Worm (Caenorhabditis elegans) whole organism, L2 larva: ENCODE data around the gene npr-32.
A peak's percentile ranks its signal among the peaks of the same experiment; 100 is the strongest.

Source experiments
- F13H6.1 ChIP-seq: sonication (generic microtip); optimal IDR thresholded peaks from 2 replicates; lab custom pipeline; 2016; ENCODE audit warnings: missing genetic modification characterization, missing compliant biosample characterization
- R02D3.7 ChIP-seq: fragments of 150-350 bp; optimal IDR thresholded peaks from 2 replicates; lab custom pipeline; 2014; ENCODE audit warnings: missing biosample characterization, missing genetic modification characterization
- Y55F3AM.14 ChIP-seq: fragments of 200-800 bp; sonication (Bioruptor generic); optimal IDR thresholded peaks from 2 replicates; lab custom pipeline; 2018; ENCODE audit warnings: mild to moderate bottlenecking, missing genetic modification characterization, missing compliant biosample characterization
- ZK546.5 ChIP-seq: sonication (generic microtip); optimal IDR thresholded peaks from 2 replicates; lab custom pipeline; 2017; ENCODE audit warnings: missing biosample characterization, missing genetic modification characterization
- alr-1 ChIP-seq: fragments of 150-350 bp; optimal IDR thresholded peaks from 2 replicates; lab custom pipeline; 2014; ENCODE audit warnings: missing biosample characterization, missing genetic modification characterization
- ama-1 ChIP-seq: fragments of 150-350 bp; optimal IDR thresholded peaks from 2 replicates; lab custom pipeline; 2018; ENCODE audit warnings: inconsistent platforms
- blmp-1 ChIP-seq: sonication (generic microtip); optimal IDR thresholded peaks from 2 replicates; lab custom pipeline; 2017; ENCODE audit warnings: missing genetic modification characterization, mild to moderate bottlenecking, missing compliant biosample characterization, antibody characterized with exemption, moderate library complexity; ENCODE audit not compliant: insufficient read depth
- ceh-16 ChIP-seq: fragments of 150-350 bp; optimal IDR thresholded peaks from 2 replicates; lab custom pipeline; 2014; ENCODE audit warnings: missing biosample characterization, missing genetic modification characterization
- ceh-82 ChIP-seq: fragments of 150-350 bp; optimal IDR thresholded peaks from 2 replicates; lab custom pipeline; 2014; ENCODE audit warnings: missing biosample characterization, missing genetic modification characterization
- crh-2 ChIP-seq: sonication (generic microtip); optimal IDR thresholded peaks from 2 replicates; lab custom pipeline; 2017; ENCODE audit warnings: missing biosample characterization, missing genetic modification characterization
- dmd-4 ChIP-seq: sonication (generic microtip); optimal IDR thresholded peaks from 2 replicates; lab custom pipeline; 2017; ENCODE audit warnings: missing biosample characterization, missing genetic modification characterization
- egl-27 ChIP-seq: sonication (generic microtip); optimal IDR thresholded peaks from 3 replicates; lab custom pipeline; 2017; ENCODE audit warnings: missing biosample characterization, missing genetic modification reagents, missing genetic modification characterization
- fos-1 ChIP-seq: fragments of 150-350 bp; optimal IDR thresholded peaks from 2 replicates; lab custom pipeline; 2014; ENCODE audit warnings: missing biosample characterization, missing genetic modification characterization
- gmeb-1 ChIP-seq: fragments of 150-350 bp; optimal IDR thresholded peaks from 2 replicates; lab custom pipeline; 2014; ENCODE audit warnings: missing biosample characterization, missing genetic modification characterization
- lin-11 ChIP-seq: fragments of 150-350 bp; sonication (generic microtip); optimal IDR thresholded peaks from 2 replicates; lab custom pipeline; 2014; ENCODE audit warnings: missing biosample characterization, missing genetic modification characterization, inconsistent platforms, mixed read lengths
- lin-13 ChIP-seq: fragments of 150-350 bp; optimal IDR thresholded peaks from 2 replicates; lab custom pipeline; 2014; ENCODE audit warnings: missing biosample characterization, missing genetic modification reagents, missing genetic modification characterization
- lin-39 ChIP-seq: fragments of 150-350 bp; optimal IDR thresholded peaks from 2 replicates; lab custom pipeline; 2014; ENCODE audit warnings: missing biosample characterization, missing genetic modification reagents, missing genetic modification characterization
- lsy-2 ChIP-seq, 2 experiments: fragments of 150-350 bp in 1 of 2; sonication (generic microtip) in 1 of 2; optimal IDR thresholded peaks; 2 replicates each; lab custom pipeline; 2014 to 2017; ENCODE audit warnings: missing biosample characterization in 2 of 2, missing genetic modification characterization in 2 of 2
- mab-5 ChIP-seq: fragments of 150-350 bp; optimal IDR thresholded peaks from 2 replicates; lab custom pipeline; 2014; ENCODE audit warnings: missing biosample characterization, missing genetic modification characterization
- nhr-10 ChIP-seq: sonication (generic microtip); optimal IDR thresholded peaks from 2 replicates; lab custom pipeline; 2017; ENCODE audit warnings: missing biosample characterization, missing genetic modification characterization
- nhr-11 ChIP-seq: fragments of 150-350 bp; optimal IDR thresholded peaks from 2 replicates; lab custom pipeline; 2014; ENCODE audit warnings: missing biosample characterization, missing genetic modification characterization
- nhr-12 ChIP-seq: fragments of 150-350 bp; optimal IDR thresholded peaks from 2 replicates; lab custom pipeline; 2014; ENCODE audit warnings: missing biosample characterization, missing genetic modification characterization
- nhr-129 ChIP-seq: fragments of 150-350 bp; optimal IDR thresholded peaks from 2 replicates; lab custom pipeline; 2014; ENCODE audit warnings: missing biosample characterization, missing genetic modification characterization
- nhr-21 ChIP-seq: fragments of 150-350 bp; optimal IDR thresholded peaks from 2 replicates; lab custom pipeline; 2014; ENCODE audit warnings: missing biosample characterization, missing genetic modification characterization
- nhr-23 ChIP-seq: fragments of 150-350 bp; optimal IDR thresholded peaks from 2 replicates; lab custom pipeline; 2014; ENCODE audit warnings: missing biosample characterization, missing genetic modification reagents, missing genetic modification characterization
- nhr-237 ChIP-seq: fragments of 150-350 bp; optimal IDR thresholded peaks from 2 replicates; lab custom pipeline; 2014; ENCODE audit warnings: missing biosample characterization, missing genetic modification characterization
- nhr-25 ChIP-seq: fragments of 150-350 bp; sonication (generic microtip); optimal IDR thresholded peaks from 3 replicates; lab custom pipeline; 2014; ENCODE audit warnings: missing biosample characterization, missing genetic modification characterization
- nhr-77 ChIP-seq: fragments of 150-350 bp; optimal IDR thresholded peaks from 2 replicates; lab custom pipeline; 2014; ENCODE audit warnings: missing biosample characterization, missing genetic modification characterization
- sem-4 ChIP-seq: fragments of 150-350 bp; optimal IDR thresholded peaks from 2 replicates; lab custom pipeline; 2014; ENCODE audit warnings: missing biosample characterization, missing genetic modification reagents, missing genetic modification characterization
- skn-1 ChIP-seq: sonication (generic microtip); optimal IDR thresholded peaks from 2 replicates; lab custom pipeline; 2017; ENCODE audit warnings: missing biosample characterization, missing genetic modification characterization
- sma-3 ChIP-seq: sonication (generic microtip); optimal IDR thresholded peaks from 2 replicates; lab custom pipeline; 2016; ENCODE audit warnings: missing genetic modification reagents, missing genetic modification characterization, missing compliant biosample characterization
- snpc-4 ChIP-seq: fragments of 150-350 bp; optimal IDR thresholded peaks from 2 replicates; lab custom pipeline; 2014; ENCODE audit warnings: missing biosample characterization, missing genetic modification characterization
- unc-39 ChIP-seq: fragments of 150-350 bp; optimal IDR thresholded peaks from 2 replicates; lab custom pipeline; 2014; ENCODE audit warnings: missing biosample characterization, missing genetic modification characterization
- unc-55 ChIP-seq: fragments of 150-350 bp; sonication (generic microtip); optimal IDR thresholded peaks from 3 replicates; lab custom pipeline; 2014; ENCODE audit warnings: missing biosample characterization, missing genetic modification reagents, missing genetic modification characterization
- unc-62 ChIP-seq: fragments of 150-350 bp; optimal IDR thresholded peaks from 2 replicates; lab custom pipeline; 2014; ENCODE audit warnings: missing biosample characterization, missing genetic modification reagents, missing genetic modification characterization
- zag-1 ChIP-seq: fragments of 150-350 bp; optimal IDR thresholded peaks from 2 replicates; lab custom pipeline; 2014; ENCODE audit warnings: missing biosample characterization, missing genetic modification characterization
- ztf-11 ChIP-seq: sonication (generic microtip); optimal IDR thresholded peaks from 2 replicates; lab custom pipeline; 2017; ENCODE audit warnings: missing biosample characterization, missing genetic modification characterization
- ztf-4 ChIP-seq: fragments of 150-350 bp; optimal IDR thresholded peaks from 2 replicates; lab custom pipeline; 2014; ENCODE audit warnings: missing biosample characterization, missing genetic modification characterization

The npr-32 gene

DNA sequence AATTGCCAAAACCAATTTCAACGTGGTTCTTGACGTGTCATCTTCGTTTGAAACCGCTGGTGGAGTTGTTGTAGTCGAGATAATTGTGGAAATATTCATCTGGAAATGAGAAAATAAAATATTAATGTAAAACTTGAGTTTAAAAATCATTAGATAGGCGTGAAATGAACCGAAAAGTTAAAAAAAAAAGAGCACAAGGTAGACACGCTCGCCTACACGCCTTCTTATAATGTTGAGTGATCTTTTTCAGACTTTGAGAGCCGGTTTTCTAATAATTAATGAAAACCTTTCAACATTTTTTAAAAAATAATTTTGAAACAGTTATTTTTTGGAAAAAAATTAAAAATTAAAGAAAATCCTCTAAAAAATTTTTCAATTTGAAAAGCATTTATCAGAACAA is at the start of gene npr-32:
TSS of gene npr-32 (minus strand) at position 101 of the 400 bp plus-strand sequence.
- TF ChIP-seq R02D3.7 (tag; lab: Kevin White, UChicago) (no peak), F13H6.1 (no peak), snpc-4 (tag; lab: Kevin White, UChicago) (no peak), dmd-4 (tag; lab: Kevin White, UChicago) (no peak), nhr-21 (tag; lab: Kevin White, UChicago) (no peak), lin-39 (tag; lab: Kevin White, UChicago) (no peak), mab-5 (tag; lab: Kevin White, UChicago) (no peak), blmp-1 (tag; lab: Kevin White, UChicago) (no peak), ceh-16 (tag; lab: Kevin White, UChicago) (no peak), nhr-11 (tag; lab: Kevin White, UChicago) (no peak)

DNA sequence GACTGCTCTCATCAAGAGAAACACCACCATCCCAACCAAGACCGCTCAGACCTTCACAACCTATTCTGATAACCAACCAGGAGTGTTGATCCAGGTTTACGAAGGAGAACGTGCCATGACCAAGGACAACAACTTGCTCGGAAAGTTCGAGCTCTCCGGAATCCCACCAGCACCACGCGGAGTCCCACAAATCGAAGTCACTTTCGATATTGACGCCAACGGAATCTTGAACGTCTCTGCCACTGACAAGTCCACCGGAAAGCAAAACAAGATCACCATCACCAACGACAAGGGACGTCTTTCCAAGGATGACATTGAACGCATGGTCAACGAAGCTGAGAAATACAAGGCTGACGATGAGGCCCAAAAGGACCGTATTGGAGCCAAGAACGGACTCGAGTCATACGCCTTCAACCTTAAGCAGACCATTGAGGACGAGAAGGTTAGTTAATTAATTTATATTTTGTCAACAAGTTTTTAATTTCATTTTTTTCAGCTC is 49.6 kb upstream of the npr-32 start:
- TF ChIP-seq nhr-77 (no peak), nhr-129 (tag; lab: Kevin White, UChicago) (peak; percentile 27), R02D3.7 (tag; lab: Kevin White, UChicago) (no peak), unc-55 (GFP tag; lab: Kevin White, UChicago) (no peak), ama-1 (lab: Kevin White, UChicago) (peak; percentile 90)

- peak; percentile 45 for TF ChIP-seq nhr-11 (tag; lab: Kevin White, UChicago)
- TF ChIP-seq zag-1, result no peak
- no peak for TF ChIP-seq lin-39 (tag; lab: Kevin White, UChicago)
- peak; percentile 42 for TF ChIP-seq crh-2 (tag; lab: Kevin White, UChicago)
- TF ChIP-seq nhr-237 (tag; lab: Kevin White, UChicago), result no peak
- no peak for TF ChIP-seq skn-1
- no peak for TF ChIP-seq ztf-11
- TF ChIP-seq ama-1 (lab: Kevin White, UChicago), result peak; percentile 87
- TF ChIP-seq unc-39 (tag; lab: Kevin White, UChicago), result no peak
- TF ChIP-seq, all 48 proteins: peak for 3
These were observed 49.0 kb upstream of the npr-32 start for ce11 chrIV:17279592-17280440.

DNA sequence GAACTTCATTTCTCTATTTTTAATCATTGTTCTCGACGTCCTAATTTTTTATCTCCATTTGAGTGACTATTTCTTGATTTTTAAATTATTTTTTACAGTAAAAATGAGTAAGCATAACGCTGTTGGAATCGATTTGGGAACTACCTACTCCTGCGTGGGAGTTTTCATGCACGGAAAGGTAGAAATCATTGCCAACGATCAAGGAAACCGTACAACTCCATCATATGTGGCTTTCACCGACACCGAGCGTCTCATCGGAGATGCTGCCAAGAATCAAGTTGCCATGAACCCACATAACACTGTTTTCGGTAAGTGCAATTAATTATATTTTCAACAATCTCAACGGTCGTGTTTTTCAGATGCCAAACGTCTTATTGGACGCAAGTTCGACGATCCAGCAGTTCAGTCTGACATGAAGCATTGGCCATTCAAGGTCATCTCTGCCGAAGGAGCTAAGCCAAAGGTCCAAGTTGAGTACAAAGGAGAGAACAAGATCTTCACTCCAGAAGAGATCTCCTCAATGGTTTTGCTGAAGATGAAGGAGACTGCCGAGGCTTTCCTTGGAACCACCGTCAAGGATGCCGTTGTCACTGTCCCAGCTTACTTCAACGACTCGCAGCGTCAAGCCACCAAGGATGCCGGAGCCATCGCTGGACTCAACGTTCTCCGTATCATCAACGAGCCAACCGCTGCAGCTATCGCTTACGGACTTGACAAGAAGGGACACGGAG is 48.2 kb upstream of the npr-32 start, which contains the start of gene hsp-1:
TSS of gene hsp-1 (plus strand) at position 99 of the 731 bp plus-strand sequence.
- TF ChIP-seq snpc-4 (tag; lab: Kevin White, UChicago) (no peak), ama-1 (lab: Kevin White, UChicago) (peak; percentile 13)

ce11 chrIV:17278363-17278762 is 47.5 kb upstream of the npr-32 start:
- TF ChIP-seq lsy-2 (tag; optimal IDR thresholded peaks at IDR 0.05; lab: Kevin White, UChicago) (peak; percentile 92 to 95), nhr-77 (peak; percentile 71), nhr-23 (tag; lab: Kevin White, UChicago) (no peak), lin-39 (tag; lab: Kevin White, UChicago) (peak; percentile 43), unc-62 (GFP tag; lab: Kevin White, UChicago) (peak; percentile 38), lin-11 (tag; lab: Kevin White, UChicago) (peak; percentile 89), crh-2 (tag; lab: Kevin White, UChicago) (peak; percentile 95), ztf-11 (peak; percentile 35), sem-4 (peak; percentile 97), gmeb-1 (tag; lab: Kevin White, UChicago) (peak; percentile 86), dmd-4 (tag; lab: Kevin White, UChicago) (no peak), lin-13 (GFP tag; lab: Kevin White, UChicago) (peak; percentile 95), nhr-25 (tag; lab: Kevin White, UChicago) (peak; percentile 97), sma-3 (GFP tag; lab: Kevin White, UChicago) (peak; percentile 99), nhr-12 (no peak), F13H6.1 (peak; percentile 97), blmp-1 (tag; lab: Kevin White, UChicago) (peak; percentile 82), ZK546.5 (tag; lab: Kevin White, UChicago) (peak; percentile 75), unc-55 (GFP tag; lab: Kevin White, UChicago) (peak; percentile 98), ama-1 (lab: Kevin White, UChicago) (peak; percentile 92), nhr-21 (tag; lab: Kevin White, UChicago) (peak; percentile 96), R02D3.7 (tag; lab: Kevin White, UChicago) (peak; percentile 62), ceh-16 (tag; lab: Kevin White, UChicago) (peak; percentile 26), egl-27 (tag; lab: Kevin White, UChicago) (peak; percentile 95), ceh-82 (tag; lab: Kevin White, UChicago) (peak; percentile 82), fos-1 (tag; lab: Kevin White, UChicago) (peak; percentile 92), ztf-4 (tag; lab: Kevin White, UChicago) (peak; percentile 95), nhr-10 (tag; lab: Kevin White, UChicago) (peak; percentile 83), nhr-11 (tag; lab: Kevin White, UChicago) (peak; percentile 72), Y55F3AM.14 (GFP tag; lab: Kevin White, UChicago) (peak; percentile 98), snpc-4 (tag; lab: Kevin White, UChicago) (peak; percentile 65), alr-1 (tag; lab: Kevin White, UChicago) (no peak), skn-1 (peak; percentile 43)
